Worm (Caenorhabditis elegans): ENCODE data around the gene srh-30.

DNA sequence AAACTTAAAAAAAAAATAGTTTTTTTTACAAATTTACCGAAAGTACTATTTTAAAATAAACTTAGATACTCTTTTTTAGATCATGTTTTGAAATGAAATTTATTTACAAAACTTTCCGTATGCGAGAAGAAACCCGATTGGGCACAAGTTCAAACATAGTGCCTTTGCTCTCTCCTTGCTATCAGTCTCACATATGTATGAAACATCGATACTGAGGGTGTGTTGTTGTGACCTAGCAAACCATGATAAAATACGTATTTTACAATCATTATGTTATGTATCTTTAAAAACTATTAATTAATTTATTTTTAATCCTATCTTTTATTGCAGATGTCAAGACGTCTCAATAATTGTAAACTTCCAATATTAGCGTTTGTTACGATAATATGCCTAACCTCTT is 38.5 kb upstream of the srh-30 start:
- TF ChIP-seq ama-1 (optimal IDR thresholded peaks at IDR 0.05) (no peak), ceh-13 (GFP tag; optimal IDR thresholded peaks at IDR 0.05) (no peak), pes-1 (GFP tag; IDR thresholded peaks at IDR 0.05) (no peak), B0310.2 (tag; optimal IDR thresholded peaks at IDR 0.05) (no peak), flt-1 (GFP tag; IDR thresholded peaks at IDR 0.05) (no peak), ceh-36 (tag; optimal IDR thresholded peaks at IDR 0.05) (no peak)
